Worm (Caenorhabditis elegans) whole organism, L4 larva: Measurements from ENCODE around the gene C25H3.1.

ENCODE experiments used
- F26F4.8 ChIP-seq: fragments of 200-800 bp; sonication (Bioruptor generic); conservative IDR thresholded peaks from 2 replicates; pipeline ENCODE4 v1.3.6; 2022; ENCODE audit warnings: missing genetic modification characterization, missing compliant biosample characterization
- F44E2.7 ChIP-seq: fragments of 200-800 bp; sonication (Bioruptor generic); IDR thresholded peaks from 2 replicates; pipeline ENCODE4 v2.1.2; 2022; ENCODE audit warnings: missing genetic modification characterization, missing compliant biosample characterization
- F49E8.2 ChIP-seq: sonication (generic microtip); optimal IDR thresholded peaks from 2 replicates; lab custom pipeline; 2016; ENCODE audit warnings: missing compliant biosample characterization, mild to moderate bottlenecking, missing genetic modification characterization, borderline replicate concordance
- T20F7.1 ChIP-seq: fragments of 200-800 bp; sonication (Bioruptor generic); optimal IDR thresholded peaks from 2 replicates; lab custom pipeline; 2018; ENCODE audit warnings: mild to moderate bottlenecking, missing genetic modification characterization, missing compliant biosample characterization
- Y105C5A.15 ChIP-seq: fragments of 200-800 bp; sonication (Bioruptor generic); IDR thresholded peaks from 2 replicates; pipeline ENCODE4 v1.3.6; 2022; ENCODE audit warnings: missing genetic modification characterization, missing compliant biosample characterization
- ZK546.5 ChIP-seq, 2 experiments: sonication (generic microtip); optimal IDR thresholded peaks; 2 replicates each; lab custom pipeline; 2017; ENCODE audit warnings: missing biosample characterization in 2 of 2, missing genetic modification characterization in 2 of 2
- aha-1 ChIP-seq: fragments of 150-350 bp; peaks from one replicate; lab custom pipeline; 2014; ENCODE audit warnings: missing biosample characterization, missing genetic modification characterization
- ama-1 ChIP-seq: fragments of 150-350 bp; optimal IDR thresholded peaks from 2 replicates; lab custom pipeline; 2014; ENCODE audit warnings: inconsistent platforms, mixed read lengths
- daf-12 ChIP-seq: fragments of 150-350 bp; optimal IDR thresholded peaks from 2 replicates; lab custom pipeline; 2014; ENCODE audit warnings: missing biosample characterization, missing genetic modification reagents, missing genetic modification characterization
- dmd-8 ChIP-seq: fragments of 200-800 bp; sonication (Bioruptor generic); IDR thresholded peaks from 2 replicates; pipeline ENCODE4 v1.3.6; 2022; ENCODE audit warnings: missing genetic modification characterization, missing compliant biosample characterization
- dpl-1 ChIP-seq: fragments of 150-350 bp; optimal IDR thresholded peaks from 2 replicates; lab custom pipeline; 2014; ENCODE audit warnings: missing biosample characterization, missing genetic modification reagents, missing genetic modification characterization
- dve-1 ChIP-seq: sonication (generic microtip); optimal IDR thresholded peaks from 2 replicates; lab custom pipeline; 2017; ENCODE audit warnings: antibody characterized with exemption, mild to moderate bottlenecking, missing genetic modification characterization, missing compliant biosample characterization; ENCODE audit not compliant: insufficient read depth
- fkh-10 ChIP-seq: fragments of 150-350 bp; optimal IDR thresholded peaks from 2 replicates; lab custom pipeline; 2014; ENCODE audit warnings: missing biosample characterization, missing genetic modification reagents, missing genetic modification characterization
- hif-1 ChIP-seq, 2 experiments: sonication (generic microtip); optimal IDR thresholded peaks; 2 replicates each; lab custom pipeline; 2016 to 2017; ENCODE audit warnings: missing compliant biosample characterization in 2 of 2, missing genetic modification characterization in 2 of 2, missing genetic modification reagents in 2 of 2, missing genotype in 2 of 2, mild to moderate bottlenecking in 1 of 2
- hlh-11 ChIP-seq: fragments of 200-800 bp; sonication (Bioruptor generic); optimal IDR thresholded peaks from 2 replicates; lab custom pipeline; 2018; ENCODE audit warnings: mild to moderate bottlenecking, missing genetic modification characterization, missing compliant biosample characterization
- hlh-30 ChIP-seq: sonication (generic microtip); optimal IDR thresholded peaks from 2 replicates; lab custom pipeline; 2017; ENCODE audit warnings: antibody characterized with exemption, mild to moderate bottlenecking, missing genetic modification characterization, missing compliant biosample characterization; ENCODE audit not compliant: insufficient read depth
- lin-1 ChIP-seq: fragments of 200-800 bp; sonication (Bioruptor generic); IDR thresholded peaks from 2 replicates; pipeline ENCODE4 v1.3.6; 2022; ENCODE audit warnings: missing genetic modification reagents, missing genetic modification characterization, missing compliant biosample characterization
- lsy-2 ChIP-seq, 2 experiments: fragments of 150-350 bp in 1 of 2; sonication (generic microtip) in 1 of 2; optimal IDR thresholded peaks; 2 replicates each; lab custom pipeline; 2014 to 2017; ENCODE audit warnings: missing biosample characterization in 2 of 2, missing genetic modification characterization in 2 of 2
- mdl-1 ChIP-seq, 2 experiments: fragments of 150-350 bp in 1 of 2; sonication (generic microtip) in 1 of 2; optimal IDR thresholded peaks; 2 replicates each; lab custom pipeline; 2014 to 2017; ENCODE audit warnings: missing biosample characterization in 2 of 2, missing genetic modification characterization in 2 of 2
- mep-1 ChIP-seq: fragments of 150-350 bp; sonication (generic microtip); optimal IDR thresholded peaks from 3 replicates; lab custom pipeline; 2014; ENCODE audit warnings: missing biosample characterization, missing genetic modification characterization
- mes-2 ChIP-seq: sonication (generic microtip); optimal IDR thresholded peaks from 2 replicates; lab custom pipeline; 2016; ENCODE audit warnings: missing genotype, mild to moderate bottlenecking, missing genetic modification characterization, missing compliant biosample characterization; ENCODE audit not compliant: poor library complexity, severe bottlenecking
- nhr-11 ChIP-seq: fragments of 150-350 bp; optimal IDR thresholded peaks from 2 replicates; lab custom pipeline; 2014; ENCODE audit warnings: missing biosample characterization, missing genetic modification characterization
- nhr-111 ChIP-seq: fragments of 200-800 bp; sonication (Bioruptor generic); optimal IDR thresholded peaks from 2 replicates; lab custom pipeline; 2018; ENCODE audit warnings: mild to moderate bottlenecking, missing genetic modification characterization, missing compliant biosample characterization
- nhr-25 ChIP-seq: sonication (generic microtip); optimal IDR thresholded peaks from 2 replicates; lab custom pipeline; 2017; ENCODE audit warnings: missing genetic modification characterization, mild to moderate bottlenecking, missing compliant biosample characterization, antibody characterized with exemption, moderate library complexity, borderline replicate concordance; ENCODE audit not compliant: insufficient read depth
- nhr-42 ChIP-seq: fragments of 200-800 bp; sonication (Bioruptor generic); IDR thresholded peaks from 2 replicates; pipeline ENCODE4 v1.3.6; 2022; ENCODE audit warnings: missing genetic modification characterization, missing compliant biosample characterization
- nhr-48 ChIP-seq: sonication (generic microtip); optimal IDR thresholded peaks from 2 replicates; lab custom pipeline; 2016; ENCODE audit warnings: mild to moderate bottlenecking, missing genetic modification characterization, missing compliant biosample characterization
- php-3 ChIP-seq: fragments of 200-800 bp; sonication (Bioruptor generic); IDR thresholded peaks from 2 replicates; pipeline ENCODE4 v1.3.6; 2022; ENCODE audit warnings: missing genetic modification reagents, missing genetic modification characterization, missing compliant biosample characterization
- set-16 ChIP-seq: fragments of 200-800 bp; sonication (Bioruptor generic); IDR thresholded peaks from 2 replicates; pipeline ENCODE4 v1.3.6; 2022; ENCODE audit warnings: missing genetic modification reagents, missing genetic modification characterization, missing compliant biosample characterization
- skn-1 ChIP-seq: fragments of 150-350 bp; optimal IDR thresholded peaks from 2 replicates; lab custom pipeline; 2014; ENCODE audit warnings: missing biosample characterization, missing genetic modification characterization
- snpc-4 ChIP-seq: fragments of 150-350 bp; optimal IDR thresholded peaks from 2 replicates; lab custom pipeline; 2014; ENCODE audit warnings: missing biosample characterization, missing genetic modification characterization
- spr-1 ChIP-seq: sonication (generic microtip); optimal IDR thresholded peaks from 2 replicates; lab custom pipeline; 2016; ENCODE audit warnings: mild to moderate bottlenecking, missing genetic modification characterization, missing compliant biosample characterization
- tag-97 ChIP-seq: fragments of 200-800 bp; sonication (Bioruptor generic); IDR thresholded peaks from 2 replicates; pipeline ENCODE4 v1.3.6; 2022; ENCODE audit warnings: missing genetic modification characterization, missing compliant biosample characterization
- unc-62 ChIP-seq, 3 experiments: fragments of 150-350 bp in 1 of 3; sonication (generic microtip); optimal IDR thresholded peaks in 2 of 3; peaks in 1 of 3; 1 replicate in 1 of 3; 2 replicates in 2 of 3; lab custom pipeline; 2014 to 2017; ENCODE audit warnings: missing biosample characterization in 3 of 3, missing genetic modification characterization in 3 of 3, missing genetic modification reagents in 3 of 3, missing genotype in 1 of 3
- zag-1 ChIP-seq: fragments of 150-350 bp; optimal IDR thresholded peaks from 2 replicates; lab custom pipeline; 2014; ENCODE audit warnings: missing biosample characterization, missing genetic modification characterization
- zfp-3 ChIP-seq: fragments of 200-800 bp; sonication (Bioruptor generic); conservative IDR thresholded peaks from 2 replicates; pipeline ENCODE4 v1.3.6; 2022; ENCODE audit warnings: missing genetic modification reagents, missing genetic modification characterization, missing compliant biosample characterization
- ztf-11 ChIP-seq: fragments of 150-350 bp; optimal IDR thresholded peaks from 2 replicates; lab custom pipeline; 2014; ENCODE audit warnings: missing biosample characterization, missing genetic modification characterization

C25H3.1 gene

ce11 chrII:5701485-5701884 lies 2.6 kb downstream of the C25H3.1 start (continued):
- TF ChIP-seq hlh-11 (tag; lab: Kevin White, UChicago) (peak; percentile 64), php-3 (GFP tag; lab: Robert Waterston, UW) (peak; percentile 45; the same call in 1 of the 2 replicates), nhr-48 (tag; lab: Kevin White, UChicago) (no peak), F26F4.8 (GFP tag; lab: Robert Waterston, UW) (no peak), hif-1 (tag; optimal IDR thresholded peaks at IDR 0.05; lab: Kevin White, UChicago) (no peak), ZK546.5 (tag; optimal IDR thresholded peaks at IDR 0.05; lab: Kevin White, UChicago) (no peak), tag-97 (GFP tag; lab: Robert Waterston, UW) (no peak), snpc-4 (tag; lab: Kevin White, UChicago) (peak; percentile 94), set-16 (GFP tag; lab: Robert Waterston, UW) (no peak), aha-1 (tag; lab: Kevin White, UChicago) (peak; percentile 26), skn-1 (tag; lab: Kevin White, UChicago) (no peak), mep-1 (tag; lab: Kevin White, UChicago) (peak; percentile 56), T20F7.1 (GFP tag; lab: Kevin White, UChicago) (no peak), spr-1 (tag; lab: Kevin White, UChicago) (peak; percentile 21), mdl-1 (tag; optimal IDR thresholded peaks at IDR 0.05; lab: Kevin White, UChicago) (peak; percentile 59 to 75), ztf-11 (tag; lab: Kevin White, UChicago) (no peak), F44E2.7 (no peak), F49E8.2 (tag; lab: Kevin White, UChicago) (peak; percentile 21), zfp-3 (GFP tag; lab: Robert Waterston, UW) (no peak), nhr-25 (tag; lab: Kevin White, UChicago) (peak; percentile 35), hlh-30 (tag; lab: Kevin White, UChicago) (peak; percentile 86), daf-12 (tag; lab: Kevin White, UChicago) (no peak)

- TF ChIP-seq T20F7.1 (GFP tag; lab: Kevin White, UChicago) = no peak
- no peak for TF ChIP-seq nhr-111 (GFP tag; lab: Kevin White, UChicago)
- TF ChIP-seq ama-1 (lab: Kevin White, UChicago) = no peak
- peak; percentile 0 for TF ChIP-seq dve-1 (tag; lab: Kevin White, UChicago)
- peak; percentile 59 for TF ChIP-seq nhr-48 (tag; lab: Kevin White, UChicago)
- peak; percentile 14 for TF ChIP-seq hlh-11 (tag; lab: Kevin White, UChicago)
- peak in 1 of 2 experiments; percentile 38 for TF ChIP-seq mdl-1 (tag; optimal IDR thresholded peaks at IDR 0.05; lab: Kevin White, UChicago)
- no peak for TF ChIP-seq fkh-10 (GFP tag; lab: Kevin White, UChicago)
- no peak for TF ChIP-seq nhr-42 (GFP tag; lab: Robert Waterston, UW)
- TF ChIP-seq unc-62 (GFP tag; optimal IDR thresholded peaks at IDR 0.05 in 1 of 2; lab: Kevin White, UChicago) = peak in 1 of 2 experiments; percentile 44
- no peak for TF ChIP-seq unc-62 (tag; optimal IDR thresholded peaks at IDR 0.05; lab: Kevin White, UChicago)
- TF ChIP-seq zag-1 (tag; lab: Kevin White, UChicago) = no peak
- peak; percentile 2 for TF ChIP-seq mes-2
- TF ChIP-seq nhr-11 (tag; lab: Kevin White, UChicago) = no peak
- no peak for TF ChIP-seq spr-1 (tag; lab: Kevin White, UChicago)
- no peak for TF ChIP-seq Y105C5A.15 (GFP tag; lab: Robert Waterston, UW)
- no peak for TF ChIP-seq lin-1 (GFP tag; lab: Robert Waterston, UW)
- TF ChIP-seq lsy-2 (tag; optimal IDR thresholded peaks at IDR 0.05; lab: Kevin White, UChicago) = no peak
- TF ChIP-seq dmd-8 = no peak
- peak; percentile 3 for TF ChIP-seq dpl-1 (GFP tag; lab: Kevin White, UChicago)
Observed at ce11 chrII:5702611-5703192, 3.8 kb downstream of the C25H3.1 start.
